Worm (Caenorhabditis elegans) whole organism, dauer: ENCODE data around the gene srx-73.

Experiments used
- unc-62 ChIP-seq: sonication (generic microtip); optimal IDR thresholded peaks from 2 replicates; lab custom pipeline; 2017; ENCODE audit warnings: missing biosample characterization, missing genetic modification reagents, missing genetic modification characterization

The srx-73 gene

DNA sequence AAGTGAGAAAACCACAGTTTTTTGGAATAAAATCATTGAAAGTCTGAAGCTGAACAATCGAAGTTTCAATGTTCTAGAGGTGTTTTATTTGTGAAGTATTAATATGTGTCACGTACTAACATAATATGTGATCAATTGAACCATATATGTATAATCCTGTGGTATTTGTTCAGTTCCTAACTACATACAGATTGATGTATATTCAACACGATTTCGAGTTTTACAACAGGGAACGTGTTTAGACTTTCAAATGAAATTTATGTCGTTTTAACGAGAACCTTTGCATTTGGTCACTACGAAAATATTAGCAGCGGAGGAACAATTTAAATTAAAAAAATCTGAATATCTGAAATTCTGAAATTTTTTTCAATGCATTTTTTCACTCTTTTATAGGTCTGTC lies 9.0 kb upstream of the srx-73 start, which contains the start of gene K03B4.8:
Gene K03B4.8, minus strand, starts transcription at position 101 of the 400 bp plus-strand sequence.
- TF ChIP-seq unc-62 (GFP tag; lab: Kevin White, UChicago) = no peak

- no peak for TF ChIP-seq unc-62 (GFP tag; lab: Kevin White, UChicago)
These were observed 6.9 kb upstream of the srx-73 start, which contains the start of gene K03B4.9 for ce11 chrV:4672487-4672886. Gene K03B4.9, minus strand, starts transcription at chrV:4672587.

DNA sequence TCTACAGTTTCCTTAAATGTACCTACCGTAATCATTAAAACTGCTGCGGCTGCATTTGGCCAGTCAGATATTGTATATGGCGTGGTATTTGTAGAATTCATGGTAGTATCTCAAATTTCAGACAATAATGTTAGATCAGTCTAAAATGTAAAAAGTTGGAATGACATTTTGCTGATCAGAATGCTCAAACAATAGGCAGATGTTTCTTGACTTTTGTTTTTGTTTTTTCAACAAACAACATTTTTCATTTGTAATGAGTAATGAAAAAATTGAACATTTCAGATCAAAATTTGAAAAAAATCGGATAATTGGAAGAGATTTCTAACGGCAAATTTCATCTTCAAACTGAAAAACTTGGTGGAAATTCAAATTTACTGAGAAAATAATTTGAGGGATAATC lies 3.1 kb upstream of the srx-73 start, which contains the start of gene srx-77:
Gene srx-77, minus strand, starts transcription at position 101 of the 400 bp plus-strand sequence.
- TF ChIP-seq unc-62 (GFP tag; lab: Kevin White, UChicago) = no peak

- no peak for TF ChIP-seq unc-62 (GFP tag; lab: Kevin White, UChicago)
These were observed 1.5 kb upstream of the srx-73 start for ce11 chrV:4667062-4667461.

ce11 chrV:4662400-4662799 lies 3.2 kb downstream of the srx-73 start, which contains the start of gene srx-74:
Gene srx-74, minus strand, starts transcription at chrV:4662500.
- TF ChIP-seq unc-62 (GFP tag; lab: Kevin White, UChicago) = no peak

DNA sequence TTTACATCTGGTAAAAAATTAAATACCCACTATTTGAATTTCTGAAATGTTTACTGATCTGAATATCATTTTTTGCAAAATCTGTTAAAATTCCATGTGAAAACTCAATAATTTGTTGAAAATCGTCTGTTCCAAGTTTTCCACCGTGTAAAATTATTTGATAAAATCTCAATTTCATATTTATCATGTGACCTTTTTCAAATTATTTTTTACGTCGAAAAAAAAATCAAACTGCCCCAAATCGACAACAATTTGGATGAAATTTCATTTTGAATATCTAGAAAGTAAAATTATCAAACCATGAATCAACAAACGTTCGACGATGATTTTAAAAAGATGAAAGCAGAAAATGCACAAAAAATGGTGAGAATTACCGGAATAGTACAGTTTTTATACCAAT lies 10.4 kb downstream of the srx-73 start, which contains the start of gene F41F3.9:
Gene F41F3.9, plus strand, starts transcription at position 301 of the 400 bp plus-strand sequence.
- TF ChIP-seq unc-62 (GFP tag; lab: Kevin White, UChicago) = no peak

DNA sequence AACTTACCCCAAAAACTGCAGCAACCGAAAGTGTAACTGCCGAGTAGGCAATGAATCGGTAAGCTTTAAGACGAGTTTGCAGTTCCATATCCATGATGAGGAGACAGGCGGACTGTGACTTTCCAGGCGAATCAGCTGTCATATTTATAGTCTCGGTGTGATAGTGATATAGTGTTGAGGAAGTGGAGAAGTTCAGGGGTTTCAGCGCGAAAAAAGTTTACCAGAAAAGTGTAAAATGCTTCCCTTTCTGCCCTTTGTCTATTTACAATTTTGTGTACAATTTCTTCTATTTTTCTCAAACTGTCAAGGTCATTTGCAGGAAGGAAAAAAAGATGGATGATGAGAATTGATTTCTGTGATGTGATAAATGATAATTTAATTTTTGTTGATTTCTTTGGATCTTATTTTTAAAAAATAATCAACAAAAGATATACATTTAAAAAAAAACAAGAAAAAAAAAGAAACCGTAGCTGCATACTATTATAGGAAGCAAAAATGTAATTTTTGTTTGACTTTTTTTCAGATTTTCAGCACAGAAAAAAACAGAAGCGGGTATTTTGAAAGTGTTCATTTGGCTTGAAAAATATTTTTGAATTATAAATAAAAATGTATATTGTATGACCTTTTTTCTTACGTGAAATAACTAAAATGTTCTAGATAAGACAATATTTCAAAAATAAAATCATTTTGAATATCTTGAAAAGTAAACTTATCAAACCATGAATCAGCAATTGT lies 11.5 kb downstream of the srx-73 start, which contains the start of the genes col-139 and F41F3.1:
Gene col-139, minus strand, starts transcription at position 101 of the 735 bp plus-strand sequence.
Gene F41F3.1, plus strand, starts transcription at position 685 of the 735 bp plus-strand sequence.
- no peak for TF ChIP-seq unc-62 (GFP tag; lab: Kevin White, UChicago)

DNA sequence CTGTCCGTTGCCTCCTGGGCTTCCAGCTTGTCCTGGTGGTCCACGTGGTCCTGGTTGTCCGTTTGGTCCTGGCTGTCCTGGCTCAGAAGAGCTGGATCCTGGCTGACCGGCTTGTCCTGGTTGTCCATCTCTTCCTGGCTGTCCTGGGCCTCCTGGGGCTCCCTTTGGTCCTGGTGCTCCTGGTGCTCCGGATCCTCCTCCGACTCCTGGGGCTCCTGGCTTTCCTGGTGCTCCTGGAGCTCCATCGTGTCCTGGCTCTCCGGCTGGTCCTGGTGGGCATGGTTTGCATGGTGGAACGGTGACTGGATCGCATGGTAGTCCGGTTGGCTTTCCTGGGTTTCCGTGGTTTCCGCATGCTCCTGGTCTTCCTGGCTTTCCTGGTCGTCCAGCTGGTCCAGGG lies 12.5 kb downstream of the srx-73 start:
- no peak for TF ChIP-seq unc-62 (GFP tag; lab: Kevin White, UChicago)

DNA sequence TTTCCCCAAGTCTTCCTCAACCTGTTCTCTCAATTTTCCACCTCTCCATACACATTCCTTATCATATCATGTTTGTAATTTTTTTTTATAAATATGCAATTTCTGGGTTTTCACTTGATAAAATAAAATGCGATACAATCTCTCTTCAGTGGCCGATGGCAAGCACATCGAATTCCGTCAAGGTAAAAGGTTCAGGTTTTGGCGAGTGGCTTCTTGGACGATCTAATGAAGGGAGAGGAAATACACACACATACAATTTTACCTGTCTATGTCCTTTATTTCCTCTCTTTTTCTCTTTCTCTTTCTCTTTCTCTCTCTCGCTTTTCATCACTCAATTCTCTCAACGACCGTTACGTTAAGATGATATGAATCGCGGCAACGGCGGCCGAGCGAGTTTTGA lies 14.1 kb downstream of the srx-73 start:
- TF ChIP-seq unc-62 (GFP tag; lab: Kevin White, UChicago) = no peak

ce11 chrV:4649649-4650384 lies 15.7 kb downstream of the srx-73 start:
- TF ChIP-seq unc-62 (GFP tag; lab: Kevin White, UChicago) = no peak

DNA sequence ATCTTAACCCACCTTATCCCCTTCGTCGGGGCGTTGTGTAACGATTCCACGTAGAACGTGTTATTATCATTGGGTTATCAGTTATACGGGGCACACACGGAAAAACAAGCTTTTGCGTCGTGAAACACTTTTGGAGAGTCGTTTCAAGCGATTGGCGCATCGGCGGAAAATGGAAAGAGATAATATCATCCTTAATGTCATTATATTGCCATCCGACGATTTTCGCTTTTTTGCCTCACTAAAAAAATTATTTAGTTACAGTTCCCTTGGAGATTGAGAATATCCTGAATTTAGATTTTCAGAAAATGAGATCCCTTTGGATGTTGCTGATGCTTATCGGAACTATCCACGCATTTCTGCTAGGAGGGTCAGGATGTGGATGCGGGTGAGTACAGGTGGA lies 17.0 kb downstream of the srx-73 start, which contains the start of gene F41F3.8:
Gene F41F3.8, plus strand, starts transcription at position 301 of the 400 bp plus-strand sequence.
- no peak for TF ChIP-seq unc-62 (GFP tag; lab: Kevin White, UChicago)

DNA sequence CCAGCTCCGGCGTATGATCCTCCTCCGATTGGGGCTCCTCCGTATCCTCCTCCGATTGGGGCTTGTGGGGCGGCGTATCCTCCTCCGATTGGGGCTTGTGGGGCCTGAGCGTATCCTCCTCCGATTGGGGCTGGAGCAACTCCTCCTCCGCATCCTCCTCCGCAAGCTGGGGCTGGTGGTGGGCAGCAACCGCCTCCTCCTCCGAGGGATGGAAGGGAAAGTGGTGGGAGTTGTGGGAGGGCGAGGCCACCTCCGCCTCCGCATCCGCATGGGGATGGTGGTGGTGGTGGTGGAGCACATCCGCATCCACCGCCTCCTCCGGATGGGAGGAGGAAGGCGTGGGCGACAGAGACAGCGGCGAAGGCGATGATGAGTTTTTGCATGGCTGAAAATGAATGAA lies 17.7 kb downstream of the srx-73 start, which contains the start of gene F41F3.3:
Gene F41F3.3, minus strand, starts transcription at position 383 of the 400 bp plus-strand sequence.
- no peak for TF ChIP-seq unc-62 (GFP tag; lab: Kevin White, UChicago)

ce11 chrV:4647279-4647819 lies 18.2 kb downstream of the srx-73 start:
- TF ChIP-seq unc-62 (GFP tag; lab: Kevin White, UChicago) = no peak

DNA sequence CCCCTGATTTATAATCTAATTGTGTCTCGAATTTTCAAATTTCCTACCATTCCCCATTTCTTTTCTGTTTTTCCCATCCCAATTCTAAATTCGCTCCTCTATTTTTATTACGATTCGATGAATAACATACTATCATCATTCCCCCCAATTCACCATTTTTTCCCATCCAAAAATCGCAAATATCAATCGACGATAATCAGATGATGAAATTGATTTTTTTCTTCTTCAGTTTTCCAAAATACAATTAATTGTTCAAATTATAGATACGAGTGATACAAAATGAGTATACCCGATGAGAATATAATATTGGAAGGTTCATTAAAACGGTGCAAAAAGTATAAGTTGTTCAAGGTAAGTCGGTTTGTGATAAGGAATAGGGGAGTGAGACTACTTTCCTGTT lies 22.9 kb downstream of the srx-73 start, which contains the start of gene soc-1:
Gene soc-1, plus strand, starts transcription at position 262 of the 400 bp plus-strand sequence.
- no peak for TF ChIP-seq unc-62 (GFP tag; lab: Kevin White, UChicago)

ce11 chrV:4640501-4641150 lies 24.9 kb downstream of the srx-73 start:
- TF ChIP-seq unc-62 (GFP tag; lab: Kevin White, UChicago) = no peak
